Worm (Caenorhabditis elegans) whole organism, L4/young adult: ENCODE measurements around the gene F17E9.18.

Experiments used
- W03F9.2 ChIP-seq: fragments of 150-350 bp; optimal IDR thresholded peaks from 2 replicates; lab custom pipeline; 2014; ENCODE audit warnings: missing biosample characterization, missing genetic modification characterization
- dao-5 ChIP-seq: sonication (generic microtip); optimal IDR thresholded peaks from 2 replicates; lab custom pipeline; 2016; ENCODE audit warnings: missing genotype, missing genetic modification characterization, moderate library complexity, missing compliant biosample characterization
- him-1 ChIP-seq: sonication (generic microtip); optimal IDR thresholded peaks from 2 replicates; lab custom pipeline; 2016; ENCODE audit warnings: missing genotype, missing genetic modification reagents, missing genetic modification characterization, missing compliant biosample characterization

- TF ChIP-seq him-1 (tag; lab: Kevin White, UChicago) (no peak), W03F9.2 (tag; lab: Kevin White, UChicago) (no peak), dao-5 (no peak)
Measured at ce11 chrIV:8379683-8380082, 32.7 kb upstream of the F17E9.18 start, which contains the start of gene praf-3.
